Fruit fly (Drosophila melanogaster): ENCODE data around the gene Cyp6d5.

The Cyp6d5 gene

DNA sequence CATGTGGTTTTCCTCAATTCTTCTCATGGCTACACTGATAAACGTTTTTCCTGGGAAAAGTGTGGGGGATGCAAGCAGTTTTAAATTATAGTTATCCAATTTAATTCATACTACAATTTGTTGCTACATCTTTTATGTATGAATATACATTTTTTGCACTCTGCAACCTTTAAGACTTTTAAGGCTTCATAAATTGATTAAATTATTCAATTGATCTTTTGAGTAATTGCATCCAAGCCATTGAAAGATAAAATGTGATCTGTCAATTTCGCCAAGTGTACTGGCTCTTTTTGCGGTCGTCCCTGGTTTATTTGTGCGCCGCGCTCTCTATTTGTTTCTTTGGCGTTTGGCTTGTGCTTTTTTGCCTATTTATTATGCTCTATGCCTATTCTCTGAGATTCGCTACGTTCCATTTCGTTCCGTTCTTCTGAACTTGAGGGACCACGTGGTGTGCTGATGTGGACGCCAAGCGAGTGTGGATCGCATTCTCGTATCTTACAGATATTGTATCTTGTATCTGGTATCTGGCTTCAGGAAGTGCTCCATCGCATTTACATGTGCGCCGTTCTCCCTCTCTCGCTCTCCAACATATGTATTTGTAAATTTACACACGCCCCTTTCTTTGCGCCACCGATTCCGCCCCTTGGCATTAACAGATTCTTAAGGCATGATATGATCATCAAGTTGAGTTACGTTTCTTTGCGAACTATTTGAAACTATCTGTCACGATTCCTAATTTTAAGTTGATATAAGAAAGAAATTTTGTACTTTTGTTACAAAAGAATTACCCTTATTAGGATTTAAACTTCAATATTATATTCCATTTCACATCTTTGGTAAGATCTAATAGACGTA lies 23.4 kb downstream of the Cyp6d5 start (continued):
- TF ChIP-seq CG30403 (GFP tag; optimal IDR thresholded peaks at IDR 0.05) (peak; percentile 92), Neu2 (GFP tag; optimal IDR thresholded peaks at IDR 0.05; ENCODE audit: borderline replicate concordance) (no peak), Bdp1 (GFP tag; optimal IDR thresholded peaks at IDR 0.05) (peak; percentile 70), so (GFP tag; IDR thresholded peaks at IDR 0.05) (peak; percentile 65; the same call in 2 of the 3 replicates), CG8478 (optimal IDR thresholded peaks at IDR 0.05) (no peak), CG6683 (GFP tag; optimal IDR thresholded peaks at IDR 0.05) (peak; percentile 73), CG18619 (GFP tag; optimal IDR thresholded peaks at IDR 0.05) (peak; percentile 88), sima (GFP tag; optimal IDR thresholded peaks at IDR 0.05) (peak; percentile 47), E2f1 (GFP tag; IDR thresholded peaks at IDR 0.05) (peak; percentile 80), CG17802 (tag; optimal IDR thresholded peaks at IDR 0.05) (no peak), CG3995 (GFP tag; optimal IDR thresholded peaks at IDR 0.05) (peak; percentile 53), chm (GFP tag; IDR thresholded peaks at IDR 0.05) (no peak), crp (GFP tag; optimal IDR thresholded peaks at IDR 0.05) (peak in 1 of 2 experiments; percentile 19), run (tag; optimal IDR thresholded peaks at IDR 0.05) (no peak), Ets97D (GFP tag; optimal IDR thresholded peaks at IDR 0.05) (peak; percentile 51), nau (GFP tag; optimal IDR thresholded peaks at IDR 0.05) (peak; percentile 73), h (optimal IDR thresholded peaks at IDR 0.05) (no peak), nom (GFP tag; optimal IDR thresholded peaks at IDR 0.05) (no peak), CG17385 (GFP tag; optimal IDR thresholded peaks at IDR 0.05) (peak; percentile 83), z (GFP tag; IDR thresholded peaks at IDR 0.05) (no peak), Lhr (GFP tag; optimal IDR thresholded peaks at IDR 0.05) (no peak), sr (GFP tag; IDR thresholded peaks at IDR 0.05) (no peak), CG3726 (GFP tag; IDR thresholded peaks at IDR 0.05) (peak; percentile 75; the same call in 2 of the 3 replicates), CG3065 (GFP tag; optimal IDR thresholded peaks at IDR 0.05) (no peak), hth (optimal IDR thresholded peaks at IDR 0.05) (no peak), CG9727 (GFP tag; optimal IDR thresholded peaks at IDR 0.05) (peak; percentile 86), dpn (GFP tag; optimal IDR thresholded peaks at IDR 0.05) (peak; percentile 83 to 88), tio (GFP tag; optimal IDR thresholded peaks at IDR 0.05) (peak; percentile 85), ato (GFP tag; IDR thresholded peaks at IDR 0.05; ENCODE audit: partially characterized antibody) (no peak), ind (GFP tag; optimal IDR thresholded peaks at IDR 0.05) (peak; percentile 86), CG1602 (GFP tag; optimal IDR thresholded peaks at IDR 0.05) (peak; percentile 50), CG34224 (GFP tag; IDR thresholded peaks at IDR 0.05; ENCODE audit: partially characterized antibody) (peak; percentile 23; the same call in 1 of the 3 replicates), lilli (GFP tag; optimal IDR thresholded peaks at IDR 0.05) (peak; percentile 94), p53 (GFP tag; optimal IDR thresholded peaks at IDR 0.05) (peak; percentile 77), CG15269 (tag; optimal IDR thresholded peaks at IDR 0.05) (peak; percentile 92), CG2889 (GFP tag; IDR thresholded peaks at IDR 0.05) (peak; percentile 79), Adf1 (GFP tag; IDR thresholded peaks at IDR 0.05) (peak; percentile 75), oc (tag; optimal IDR thresholded peaks at IDR 0.05) (peak; percentile 9), CG1024 (GFP tag; IDR thresholded peaks at IDR 0.05) (no peak), CG14710 (tag; optimal IDR thresholded peaks at IDR 0.05) (no peak), H2.0 (GFP tag; IDR thresholded peaks at IDR 0.05) (peak; percentile 75), CG8944 (GFP tag; optimal IDR thresholded peaks at IDR 0.05) (peak; percentile 81), Ravus (GFP tag; IDR thresholded peaks at IDR 0.05) (peak; percentile 76), pum (GFP tag; optimal IDR thresholded peaks at IDR 0.05) (peak; percentile 78), Rx (GFP tag; IDR thresholded peaks at IDR 0.05) (no peak), CG15011 (GFP tag; optimal IDR thresholded peaks at IDR 0.05) (peak; percentile 79), Oaz (GFP tag; IDR thresholded peaks at IDR 0.05) (peak; percentile 63), CG9817 (tag; optimal IDR thresholded peaks at IDR 0.05) (peak; percentile 91), CG3163 (GFP tag; optimal IDR thresholded peaks at IDR 0.05) (peak; percentile 62), CG7928 (GFP tag; optimal IDR thresholded peaks at IDR 0.05) (peak; percentile 82)

Measured in whole organism, embryonic.